Fruit fly (Drosophila melanogaster): ENCODE data around the gene CG4318.

CG4318 gene

DNA sequence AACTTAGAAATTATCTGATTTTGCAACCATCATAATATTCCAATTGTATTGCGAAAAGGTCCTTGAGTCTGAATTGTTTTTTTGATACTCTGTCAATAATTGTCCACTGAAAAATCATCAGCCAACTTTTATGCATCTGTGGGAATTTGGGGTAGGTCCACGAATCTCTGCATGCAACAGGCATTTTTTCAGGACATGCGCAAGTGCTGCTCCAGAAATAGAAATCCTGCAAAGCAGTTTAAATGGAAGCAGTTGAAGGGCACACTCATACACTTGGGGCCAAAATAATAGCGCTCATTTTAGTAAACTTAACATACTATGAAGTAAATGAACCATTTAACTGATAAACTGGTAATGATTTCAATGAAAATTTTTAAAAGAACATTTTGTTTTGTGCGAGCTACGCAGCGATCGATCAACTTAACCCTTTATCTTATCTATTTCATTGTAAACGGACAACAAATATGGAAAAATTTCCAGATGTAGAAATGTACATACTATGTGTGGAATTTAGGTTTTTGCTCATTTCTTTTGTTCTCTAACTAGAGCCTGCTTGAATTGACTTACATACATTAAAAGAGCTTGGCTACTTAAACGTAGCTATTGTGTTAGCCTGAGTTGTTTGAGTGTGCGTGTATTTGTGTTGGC lies 24.4 kb downstream of the CG4318 start (continued):
- TF ChIP-seq sisA (GFP tag; IDR thresholded peaks at IDR 0.05) (0 out of 2 replicates have a peak, but pooled peaks have one; percentile 16), ac (GFP tag; optimal IDR thresholded peaks at IDR 0.05) (peak; percentile 42), tna (GFP tag; IDR thresholded peaks at IDR 0.05; ENCODE audit: partially characterized antibody) (no peak), Lim3 (GFP tag; IDR thresholded peaks at IDR 0.05) (no peak), CG1647 (GFP tag; optimal IDR thresholded peaks at IDR 0.05) (peak; percentile 40), CG31388 (GFP tag; optimal IDR thresholded peaks at IDR 0.05) (no peak), Ssrp (tag; optimal IDR thresholded peaks at IDR 0.05) (peak; percentile 71), Mad (GFP tag; optimal IDR thresholded peaks at IDR 0.05) (peak; percentile 53), CG11504 (tag; optimal IDR thresholded peaks at IDR 0.05) (peak; percentile 85), Gsc (GFP tag; IDR thresholded peaks at IDR 0.05) (0 out of 2 replicates have a peak, but pooled peaks have one; percentile 23), ato (GFP tag; IDR thresholded peaks at IDR 0.05; ENCODE audit: partially characterized antibody) (no peak), Ptx1 (GFP tag; IDR thresholded peaks at IDR 0.05) (peak; percentile 56), corto (GFP tag; optimal IDR thresholded peaks at IDR 0.05) (peak; percentile 3), Fer3 (tag; optimal IDR thresholded peaks at IDR 0.05) (peak; percentile 58), Fer2 (tag; optimal IDR thresholded peaks at IDR 0.05) (peak; percentile 62), otp (GFP tag; IDR thresholded peaks at IDR 0.05) (no peak), chm (GFP tag; IDR thresholded peaks at IDR 0.05) (0 out of 2 replicates have a peak, but pooled peaks have one; percentile 30), ssp (GFP tag; IDR thresholded peaks at IDR 0.05) (no peak), CG18599 (GFP tag; optimal IDR thresholded peaks at IDR 0.05) (peak; percentile 77), Sry-δ (GFP tag; optimal IDR thresholded peaks at IDR 0.05) (peak; percentile 2), jumu (GFP tag; optimal IDR thresholded peaks at IDR 0.05) (peak; percentile 55), al (GFP tag; IDR thresholded peaks at IDR 0.05) (no peak), CG12219 (GFP tag; optimal IDR thresholded peaks at IDR 0.05) (peak; percentile 78), CG3726 (GFP tag; IDR thresholded peaks at IDR 0.05) (no peak), nom (GFP tag; optimal IDR thresholded peaks at IDR 0.05) (peak; percentile 41), so (GFP tag; IDR thresholded peaks at IDR 0.05) (peak; percentile 34; the same call in 1 of the 3 replicates), CG14710 (tag; optimal IDR thresholded peaks at IDR 0.05) (peak; percentile 76), CG9876 (GFP tag; optimal IDR thresholded peaks at IDR 0.05) (peak; percentile 41), CkIIα-i1 (GFP tag; IDR thresholded peaks at IDR 0.05) (no peak), dpn (GFP tag; optimal IDR thresholded peaks at IDR 0.05) (peak; percentile 68 to 72), Sry-β (GFP tag; optimal IDR thresholded peaks at IDR 0.05) (no peak), CG6683 (GFP tag; optimal IDR thresholded peaks at IDR 0.05) (peak; percentile 50), tio (GFP tag; optimal IDR thresholded peaks at IDR 0.05) (peak; percentile 78), CG14667 (GFP tag; IDR thresholded peaks at IDR 0.05) (no peak), Mes4 (GFP tag; optimal IDR thresholded peaks at IDR 0.05) (peak; percentile 34), CG4617 (GFP tag; optimal IDR thresholded peaks at IDR 0.05; ENCODE audit: borderline replicate concordance) (peak; percentile 20), HmgD (GFP tag; optimal IDR thresholded peaks at IDR 0.05) (peak; percentile 36), CrebB (tag; optimal IDR thresholded peaks at IDR 0.05) (peak; percentile 16), CG9437 (GFP tag; optimal IDR thresholded peaks at IDR 0.05) (peak; percentile 69), slbo (GFP tag; IDR thresholded peaks at IDR 0.05) (peak; percentile 44; the same call in 1 of the 2 replicates), CG18619 (GFP tag; optimal IDR thresholded peaks at IDR 0.05) (peak; percentile 74), maf-S (GFP tag; optimal IDR thresholded peaks at IDR 0.05) (peak; percentile 41), CG7357 (GFP tag; IDR thresholded peaks at IDR 0.05) (no peak), sd (tag; optimal IDR thresholded peaks at IDR 0.05) (peak; percentile 69), crol (GFP tag; IDR thresholded peaks at IDR 0.05) (no peak), CG10543 (GFP tag; optimal IDR thresholded peaks at IDR 0.05) (peak; percentile 64), CG43689 (GFP tag; IDR thresholded peaks at IDR 0.05) (no peak), CG11695 (GFP tag; IDR thresholded peaks at IDR 0.05) (peak; percentile 45; the same call in 1 of the 3 replicates), ara (GFP tag; IDR thresholded peaks at IDR 0.05) (peak; percentile 71), schlank (tag; optimal IDR thresholded peaks at IDR 0.05) (peak; percentile 56)
